Fruit fly (Drosophila melanogaster) S2 (cell line): ENCODE measurements around the gene Ubc87F.

Experiments
- CG8478 ChIP-seq: fragments of >200 bp; optimal IDR thresholded peaks from 2 replicates; lab custom pipeline; 2018
- CTCF ChIP-seq, 2 experiments: fragments of >200 bp; optimal IDR thresholded peaks; 2 replicates each; lab custom pipeline; 2018

DNA sequence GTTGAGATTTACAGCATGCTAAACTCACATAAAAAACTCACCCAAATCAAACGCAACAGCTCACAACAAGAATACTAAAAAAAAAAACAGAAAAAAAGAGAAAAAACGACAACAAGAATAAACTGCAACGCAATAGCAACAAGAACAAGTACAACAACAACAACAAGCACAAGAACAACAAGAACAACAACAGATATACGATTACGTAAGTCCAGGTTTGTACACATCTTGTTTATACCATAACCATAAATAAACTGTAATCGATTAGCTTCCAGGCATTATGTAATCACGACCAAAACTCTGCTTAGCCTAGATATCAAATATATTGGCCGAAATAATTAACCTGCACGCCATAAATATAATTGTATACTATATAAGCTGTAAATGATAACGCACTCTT lies 43.6 kb upstream of the Ubc87F start:
- TF ChIP-seq CTCF (optimal IDR thresholded peaks at IDR 0.05; lab: Kevin White, UChicago) (no peak), CG8478 (no peak)
